Fruit fly (Drosophila melanogaster): ENCODE results near the gene CG15020.

CG15020 gene

DNA sequence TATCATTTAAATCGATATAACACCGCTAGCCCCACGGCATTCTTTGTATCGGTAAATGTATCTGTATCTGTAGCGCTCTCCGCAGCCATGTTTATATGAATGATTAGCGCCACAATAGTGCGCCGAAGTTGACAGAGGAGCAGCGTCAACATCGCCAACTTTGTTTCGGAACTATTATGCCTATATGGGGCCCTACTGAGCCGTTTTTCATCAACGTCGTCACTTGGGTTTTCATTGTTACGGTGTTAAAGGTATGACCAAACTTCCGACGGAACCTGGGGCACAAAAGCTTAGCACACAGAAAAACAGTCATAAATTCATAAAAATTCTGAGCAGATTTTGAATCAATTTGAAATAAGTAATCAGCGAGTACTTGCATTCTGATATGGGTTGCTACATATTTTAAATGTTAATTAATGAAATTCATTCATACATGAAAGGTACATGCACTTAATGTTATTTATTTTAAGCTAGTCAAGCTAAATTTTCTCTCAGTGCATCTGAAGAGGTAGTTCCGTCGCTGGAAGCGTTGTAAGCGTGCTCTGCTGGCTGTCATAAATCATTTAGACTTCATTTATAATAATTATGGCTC, 40.1 kb downstream of the CG15020 start, which contains the start of gene CG15023 (continued):
- TF ChIP-seq Ada2b (GFP tag; IDR thresholded peaks at IDR 0.05) (no peak), org-1 (GFP tag; optimal IDR thresholded peaks at IDR 0.05) (no peak), chif (GFP tag; optimal IDR thresholded peaks at IDR 0.05) (no peak), CG10267 (tag; optimal IDR thresholded peaks at IDR 0.05) (peak; percentile 5), pita (GFP tag; optimal IDR thresholded peaks at IDR 0.05) (no peak), slbo (GFP tag; IDR thresholded peaks at IDR 0.05) (no peak; the same call in 1 of the 2 replicates), CG31388 (GFP tag; optimal IDR thresholded peaks at IDR 0.05) (no peak), CG7556 (GFP tag; optimal IDR thresholded peaks at IDR 0.05) (no peak), Spps (tag; optimal IDR thresholded peaks at IDR 0.05) (no peak), BEAF-32 (GFP tag; optimal IDR thresholded peaks at IDR 0.05) (no peak), wdn (GFP tag; IDR thresholded peaks at IDR 0.05) (no peak), Side (GFP tag; optimal IDR thresholded peaks at IDR 0.05) (no peak), Sry-δ (GFP tag; optimal IDR thresholded peaks at IDR 0.05) (no peak), lilli (GFP tag; optimal IDR thresholded peaks at IDR 0.05) (no peak), C15 (GFP tag; IDR thresholded peaks at IDR 0.05) (no peak), CG10462 (GFP tag; optimal IDR thresholded peaks at IDR 0.05) (no peak), nerfin-2 (GFP tag; IDR thresholded peaks at IDR 0.05; ENCODE audit: partially characterized antibody) (no peak), ssp (GFP tag; IDR thresholded peaks at IDR 0.05) (peak; percentile 24; the same call in 1 of the 2 replicates), croc (GFP tag; conservative IDR thresholded peaks at IDR 0.05) (no peak), Hmx (GFP tag; optimal IDR thresholded peaks at IDR 0.05) (no peak), ham (GFP tag; IDR thresholded peaks at IDR 0.05) (no peak), btn (GFP tag; optimal IDR thresholded peaks at IDR 0.05) (no peak), pum (GFP tag; optimal IDR thresholded peaks at IDR 0.05) (no peak), CG13287 (GFP tag; IDR thresholded peaks at IDR 0.05; ENCODE audit: partially characterized antibody) (no peak), disco-r (GFP tag; optimal IDR thresholded peaks at IDR 0.05) (no peak), jumu (GFP tag; optimal IDR thresholded peaks at IDR 0.05) (no peak), dan (GFP tag; IDR thresholded peaks at IDR 0.05) (no peak), D (optimal IDR thresholded peaks at IDR 0.05) (no peak), D (GFP tag; optimal IDR thresholded peaks at IDR 0.05) (no peak), CG9437 (GFP tag; optimal IDR thresholded peaks at IDR 0.05) (peak; percentile 14), Fer1 (GFP tag; optimal IDR thresholded peaks at IDR 0.05) (peak; percentile 45), CG17612 (GFP tag; IDR thresholded peaks at IDR 0.05) (no peak), CG32532 (GFP tag; IDR thresholded peaks at IDR 0.05) (no peak), CG33213 (GFP tag; optimal IDR thresholded peaks at IDR 0.05) (no peak), Nf-YB (GFP tag; optimal IDR thresholded peaks at IDR 0.05) (no peak), sisA (GFP tag; IDR thresholded peaks at IDR 0.05) (no peak), wor (GFP tag; IDR thresholded peaks at IDR 0.05) (no peak), ewg (GFP tag; optimal IDR thresholded peaks at IDR 0.05) (no peak), Dref (GFP tag; IDR thresholded peaks at IDR 0.05) (no peak), CG4360 (GFP tag; IDR thresholded peaks at IDR 0.05) (no peak), Eip74EF (GFP tag; optimal IDR thresholded peaks at IDR 0.05) (no peak), CG1529 (GFP tag; optimal IDR thresholded peaks at IDR 0.05) (no peak), slou (GFP tag; optimal IDR thresholded peaks at IDR 0.05) (no peak), Hr39 (optimal IDR thresholded peaks at IDR 0.05) (no peak), MTF-1 (GFP tag; optimal IDR thresholded peaks at IDR 0.05; ENCODE audit: borderline replicate concordance) (no peak), Oaz (GFP tag; IDR thresholded peaks at IDR 0.05) (no peak), Sin3A (optimal IDR thresholded peaks at IDR 0.05) (no peak), CG2120 (GFP tag; optimal IDR thresholded peaks at IDR 0.05) (peak; percentile 35), Abd-B (GFP tag; optimal IDR thresholded peaks at IDR 0.05) (no peak), hbn (GFP tag; IDR thresholded peaks at IDR 0.05; ENCODE audit: partially characterized antibody) (no peak), CG11085 (GFP tag; IDR thresholded peaks at IDR 0.05) (no peak), CG13424 (tag; optimal IDR thresholded peaks at IDR 0.05) (peak; percentile 45), CG17186 (GFP tag; optimal IDR thresholded peaks at IDR 0.05) (no peak)

Measured in whole organism, embryonic.